Fruit fly (Drosophila melanogaster): ENCODE measurements around the gene CG6125.

- TF ChIP-seq scrt (GFP tag; optimal IDR thresholded peaks at IDR 0.05) = no peak
- no peak for TF ChIP-seq CG10431 (GFP tag; optimal IDR thresholded peaks at IDR 0.05)
- TF ChIP-seq D19B (GFP tag; optimal IDR thresholded peaks at IDR 0.05) = no peak
- TF ChIP-seq CG16779 (GFP tag; IDR thresholded peaks at IDR 0.05) = no peak
- no peak for TF ChIP-seq jing (GFP tag; optimal IDR thresholded peaks at IDR 0.05)
- TF ChIP-seq zen2 (GFP tag; IDR thresholded peaks at IDR 0.05; ENCODE audit: partially characterized antibody) = no peak
Measured at dm6 chr3R:15436799-15437198, 29.9 kb upstream of the CG6125 start.

Measured in whole organism, embryonic.